Worm (Caenorhabditis elegans) whole organism, young adult: ENCODE data around the gene dhhc-8.

ENCODE experiments used
- F22D6.2 ChIP-seq: sonication (generic microtip); optimal IDR thresholded peaks from 2 replicates; lab custom pipeline; 2016; ENCODE audit warnings: mild to moderate bottlenecking, missing genetic modification characterization, missing compliant biosample characterization
- K12H6.12 ChIP-seq: fragments of 200-800 bp; sonication (Bioruptor generic); optimal IDR thresholded peaks from 2 replicates; lab custom pipeline; 2018; ENCODE audit warnings: mild to moderate bottlenecking, missing genetic modification characterization, missing compliant biosample characterization
- Y53F4B.3 ChIP-seq: fragments of 200-800 bp; sonication (Bioruptor generic); IDR thresholded peaks from 2 replicates; pipeline ENCODE4 v1.3.6; 2022; ENCODE audit warnings: missing genetic modification reagents, missing genetic modification characterization, missing compliant biosample characterization
- Y79H2A.3 ChIP-seq: fragments of 200-800 bp; sonication (Bioruptor generic); conservative IDR thresholded peaks from 2 replicates; pipeline ENCODE4 v1.3.6; 2022; ENCODE audit warnings: missing genetic modification reagents, missing genetic modification characterization, missing compliant biosample characterization
- akir-1 ChIP-seq: fragments of 200-800 bp; sonication (Bioruptor generic); optimal IDR thresholded peaks from 2 replicates; lab custom pipeline; 2018; ENCODE audit warnings: mild to moderate bottlenecking, missing genetic modification characterization, moderate library complexity, missing compliant biosample characterization
- aptf-2 ChIP-seq: fragments of 200-800 bp; sonication (Bioruptor generic); conservative IDR thresholded peaks from 2 replicates; pipeline ENCODE4 v1.3.6; 2022; ENCODE audit warnings: missing genetic modification reagents, missing genetic modification characterization, missing compliant biosample characterization
- atf-7 ChIP-seq: sonication (generic microtip); optimal IDR thresholded peaks from 2 replicates; lab custom pipeline; 2017; ENCODE audit warnings: mild to moderate bottlenecking, missing genetic modification characterization, missing compliant biosample characterization
- cebp-1 ChIP-seq, 2 experiments: fragments of 200-800 bp in 1 of 2; sonication (Bioruptor generic) in 1 of 2; sonication (generic microtip) in 1 of 2; IDR thresholded peaks in 1 of 2; optimal IDR thresholded peaks in 1 of 2; 2 replicates each; pipeline versions ENCODE4 v1.3.6 to Lab custom; 2017 to 2022; ENCODE audit warnings: missing compliant biosample characterization in 2 of 2, missing genetic modification characterization in 2 of 2, mild to moderate bottlenecking in 1 of 2, missing genetic modification reagents in 1 of 2, moderate library complexity in 1 of 2
- ceh-100 ChIP-seq: fragments of 200-800 bp; sonication (Bioruptor generic); IDR thresholded peaks from 2 replicates; pipeline ENCODE4 v1.3.6; 2022; ENCODE audit warnings: missing genetic modification reagents, missing genetic modification characterization, missing compliant biosample characterization
- chd-7 ChIP-seq: sonication (generic microtip); optimal IDR thresholded peaks from 2 replicates; lab custom pipeline; 2016; ENCODE audit warnings: mild to moderate bottlenecking, missing genetic modification characterization, moderate library complexity, missing compliant biosample characterization
- die-1 ChIP-seq: sonication (generic microtip); optimal IDR thresholded peaks from 2 replicates; lab custom pipeline; 2016; ENCODE audit warnings: missing genotype, mild to moderate bottlenecking, missing genetic modification characterization, missing compliant biosample characterization
- dpff-1 ChIP-seq: sonication (generic microtip); optimal IDR thresholded peaks from 2 replicates; lab custom pipeline; 2017; ENCODE audit warnings: mild to moderate bottlenecking, missing genetic modification characterization, missing compliant biosample characterization
- efl-1 ChIP-seq: fragments of 150-350 bp; optimal IDR thresholded peaks from 2 replicates; lab custom pipeline; 2014; ENCODE audit warnings: missing biosample characterization, missing genetic modification reagents, missing genetic modification characterization
- egl-44 ChIP-seq: fragments of 200-800 bp; sonication (Bioruptor generic); IDR thresholded peaks from 2 replicates; pipeline ENCODE4 v1.3.6; 2022; ENCODE audit warnings: missing genetic modification reagents, missing genetic modification characterization, missing compliant biosample characterization
- ekl-4 ChIP-seq: fragments of 200-800 bp; sonication (Bioruptor generic); IDR thresholded peaks from 2 replicates; pipeline ENCODE4 v1.3.6; 2022; ENCODE audit warnings: missing genetic modification reagents, missing genetic modification characterization, missing compliant biosample characterization
- hlh-12 ChIP-seq: sonication (generic microtip); optimal IDR thresholded peaks from 2 replicates; lab custom pipeline; 2016; ENCODE audit warnings: missing genetic modification characterization, missing compliant biosample characterization
- hmg-1.2 ChIP-seq: fragments of 200-800 bp; sonication (Bioruptor generic); IDR thresholded peaks from 2 replicates; pipeline ENCODE4 v1.3.6; 2022; ENCODE audit warnings: missing genetic modification reagents, missing genetic modification characterization, missing compliant biosample characterization
- lin-35 ChIP-seq, 3 experiments: fragments of 150-350 bp in 2 of 3; sonication (generic microtip) in 1 of 3; optimal IDR thresholded peaks; 2 replicates each; lab custom pipeline; 2014 to 2018; ENCODE audit warnings: missing biosample characterization in 3 of 3, missing genetic modification characterization in 3 of 3, missing genetic modification reagents in 3 of 3
- lin-40 ChIP-seq: sonication (generic microtip); optimal IDR thresholded peaks from 2 replicates; lab custom pipeline; 2016; ENCODE audit warnings: missing genetic modification characterization, mild to moderate bottlenecking, missing compliant biosample characterization, missing genotype, missing genetic modification reagents
- lir-1 ChIP-seq: fragments of 200-800 bp; sonication (Bioruptor generic); conservative IDR thresholded peaks from 2 replicates; pipeline ENCODE4 v1.3.6; 2022; ENCODE audit warnings: missing genetic modification reagents, missing genetic modification characterization, missing compliant biosample characterization
- madf-10 ChIP-seq: sonication (generic microtip); optimal IDR thresholded peaks from 2 replicates; lab custom pipeline; 2016; ENCODE audit warnings: mild to moderate bottlenecking, missing genetic modification characterization, missing compliant biosample characterization
- madf-8 ChIP-seq: fragments of 200-800 bp; sonication (Bioruptor generic); conservative IDR thresholded peaks from 2 replicates; pipeline ENCODE4 v1.3.6; 2022; ENCODE audit warnings: missing genetic modification reagents, missing genetic modification characterization, missing compliant biosample characterization
- mel-28 ChIP-seq: sonication (generic microtip); optimal IDR thresholded peaks from 2 replicates; lab custom pipeline; 2016; ENCODE audit warnings: borderline replicate concordance, mild to moderate bottlenecking, missing genetic modification characterization, missing compliant biosample characterization
- mxl-1 ChIP-seq: sonication (generic microtip); optimal IDR thresholded peaks from 2 replicates; lab custom pipeline; 2016; ENCODE audit warnings: missing genetic modification characterization, missing compliant biosample characterization
- nhr-27 ChIP-seq: fragments of 200-800 bp; sonication (Bioruptor generic); optimal IDR thresholded peaks from 2 replicates; lab custom pipeline; 2018; ENCODE audit warnings: mild to moderate bottlenecking, missing genetic modification characterization, moderate library complexity, missing compliant biosample characterization
- rcor-1 ChIP-seq: fragments of 200-800 bp; sonication (Bioruptor generic); IDR thresholded peaks from 2 replicates; pipeline ENCODE4 v1.3.6; 2022; ENCODE audit warnings: missing genetic modification reagents, missing genetic modification characterization, missing compliant biosample characterization
- repo-1 ChIP-seq: sonication (generic microtip); optimal IDR thresholded peaks from 2 replicates; lab custom pipeline; 2017; ENCODE audit warnings: mild to moderate bottlenecking, missing genetic modification characterization, missing compliant biosample characterization
- rpc-1 ChIP-seq, 2 experiments: fragments of 150-350 bp in 1 of 2; sonication (generic microtip) in 1 of 2; optimal IDR thresholded peaks; 2 replicates each; lab custom pipeline; 2014 to 2018; ENCODE audit warnings: missing biosample characterization in 1 of 2, missing genetic modification characterization in 1 of 2, missing genetic modification reagents in 1 of 2, missing genotype in 1 of 2
- sdz-38 ChIP-seq: sonication (generic microtip); optimal IDR thresholded peaks from 2 replicates; lab custom pipeline; 2016; ENCODE audit warnings: missing genotype, missing genetic modification characterization, missing compliant biosample characterization
- snpc-1.3 ChIP-seq: sonication (generic microtip); optimal IDR thresholded peaks from 2 replicates; lab custom pipeline; 2017; ENCODE audit warnings: missing genetic modification characterization, mild to moderate bottlenecking, missing compliant biosample characterization, antibody characterized with exemption, moderate library complexity, missing genotype, missing genetic modification reagents; ENCODE audit not compliant: insufficient read depth
- tbp1 ChIP-seq: fragments of 200-800 bp; sonication (Bioruptor generic); optimal IDR thresholded peaks from 2 replicates; lab custom pipeline; 2018; ENCODE audit warnings: mild to moderate bottlenecking, missing genetic modification characterization, missing compliant biosample characterization
- zim-3 ChIP-seq: sonication (generic microtip); optimal IDR thresholded peaks from 2 replicates; lab custom pipeline; 2017; ENCODE audit warnings: mild to moderate bottlenecking, missing genetic modification characterization, moderate library complexity, missing compliant biosample characterization
- ztf-22 ChIP-seq: fragments of 200-800 bp; sonication (Bioruptor generic); optimal IDR thresholded peaks from 2 replicates; lab custom pipeline; 2018; ENCODE audit warnings: mild to moderate bottlenecking, missing genetic modification characterization, moderate library complexity, missing compliant biosample characterization
- ztf-3 ChIP-seq: fragments of 200-800 bp; sonication (Bioruptor generic); optimal IDR thresholded peaks from 2 replicates; lab custom pipeline; 2018; ENCODE audit warnings: mild to moderate bottlenecking, missing genetic modification characterization, missing compliant biosample characterization

Gene dhhc-8

DNA sequence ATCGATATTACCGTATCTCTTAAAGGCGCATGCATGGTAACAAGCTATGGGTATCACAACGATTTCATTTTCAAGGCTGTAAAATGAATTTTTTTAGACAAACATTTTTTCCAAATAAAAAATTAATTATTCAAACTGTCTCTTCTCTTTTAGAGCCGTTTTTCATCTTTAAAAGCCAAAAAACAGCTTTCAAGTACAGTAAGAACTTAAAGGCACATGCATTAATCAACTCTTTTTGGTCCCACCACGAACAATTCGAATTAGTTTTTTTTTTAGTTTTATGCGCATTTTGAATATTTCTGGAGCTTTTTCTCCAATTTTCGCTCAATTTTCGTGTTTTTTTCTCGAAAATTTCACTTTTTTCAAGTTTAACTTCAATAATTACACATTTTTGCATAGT lies 3.0 kb upstream of the dhhc-8 start (continued):
- TF ChIP-seq madf-8 (GFP tag; lab: Robert Waterston, UW) (peak; percentile 69), ztf-3 (no peak), chd-7 (tag; lab: Kevin White, UChicago) (no peak), die-1 (tag; lab: Kevin White, UChicago) (no peak), dpff-1 (tag; lab: Kevin White, UChicago) (no peak), egl-44 (GFP tag; lab: Robert Waterston, UW) (no peak), sdz-38 (tag; lab: Kevin White, UChicago) (no peak), mel-28 (tag; lab: Kevin White, UChicago) (no peak), K12H6.12 (tag; lab: Kevin White, UChicago) (no peak), repo-1 (tag; lab: Kevin White, UChicago) (no peak), cebp-1 (GFP tag; IDR thresholded peaks at IDR 0.05; lab: Robert Waterston, UW) (no peak), cebp-1 (tag; optimal IDR thresholded peaks at IDR 0.05; lab: Kevin White, UChicago) (no peak), atf-7 (tag; lab: Kevin White, UChicago) (no peak), madf-10 (tag; lab: Kevin White, UChicago) (no peak), lin-40 (tag; lab: Kevin White, UChicago) (no peak), zim-3 (tag; lab: Kevin White, UChicago) (no peak), Y79H2A.3 (GFP tag; lab: Robert Waterston, UW) (no peak), hlh-12 (tag; lab: Kevin White, UChicago) (no peak), F22D6.2 (no peak), mxl-1 (tag; lab: Kevin White, UChicago) (no peak), ceh-100 (GFP tag; lab: Robert Waterston, UW) (no peak), ztf-22 (no peak), aptf-2 (GFP tag; lab: Robert Waterston, UW) (no peak), efl-1 (GFP tag; lab: Kevin White, UChicago) (peak; percentile 14), akir-1 (GFP tag; lab: Kevin White, UChicago) (no peak), rpc-1 (optimal IDR thresholded peaks at IDR 0.05; lab: Kevin White, UChicago) (no peak), rpc-1 (tag; optimal IDR thresholded peaks at IDR 0.05; lab: Kevin White, UChicago) (no peak), lir-1 (GFP tag; lab: Robert Waterston, UW) (no peak), rcor-1 (GFP tag; lab: Robert Waterston, UW) (peak; percentile 29; the same call in 1 of the 2 replicates), Y53F4B.3 (GFP tag; lab: Robert Waterston, UW) (no peak), snpc-1.3 (peak; percentile 36), ekl-4 (no peak)

DNA sequence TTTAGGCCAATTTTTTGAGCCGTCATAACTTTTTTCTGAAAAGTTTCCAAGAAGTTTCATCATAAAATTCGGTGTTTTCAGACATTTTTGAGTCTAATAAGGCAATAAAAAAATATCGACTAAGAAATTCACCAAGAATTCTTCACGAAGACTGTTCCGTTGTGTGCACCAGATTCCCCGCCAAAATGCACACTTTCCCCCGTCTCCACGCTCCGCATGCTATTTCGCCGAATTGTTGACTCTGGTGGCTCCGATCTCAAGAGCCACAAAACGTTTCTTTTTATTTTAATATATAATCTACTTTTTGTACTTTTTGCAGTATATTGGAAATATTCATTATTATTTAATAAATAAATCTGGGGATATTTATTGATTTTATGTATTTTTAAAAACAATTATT lies 1.9 kb upstream of the dhhc-8 start:
- TF ChIP-seq hmg-1.2 (GFP tag; lab: Robert Waterston, UW) (peak; percentile 64; the same call in 1 of the 2 replicates), nhr-27 (tag; lab: Kevin White, UChicago) (no peak)

- peak in 1 of 3 experiments; percentile 8 for TF ChIP-seq lin-35 (GFP tag; optimal IDR thresholded peaks at IDR 0.05; lab: Kevin White, UChicago)
- TF ChIP-seq madf-8 (GFP tag; lab: Robert Waterston, UW): no peak
- TF ChIP-seq tbp1 (GFP tag; lab: Kevin White, UChicago): peak; percentile 11
- no peak for TF ChIP-seq cebp-1 (GFP tag; IDR thresholded peaks at IDR 0.05; lab: Robert Waterston, UW)
- peak; percentile 27 for TF ChIP-seq cebp-1 (tag; optimal IDR thresholded peaks at IDR 0.05; lab: Kevin White, UChicago)
- peak; percentile 25; the same call in 1 of the 2 replicates for TF ChIP-seq hmg-1.2 (GFP tag; lab: Robert Waterston, UW)
Measured at ce11 chrIII:13105911-13106310, 1.5 kb upstream of the dhhc-8 start.
